Fruit fly (Drosophila melanogaster) whole organism, embryonic: ENCODE data around the gene Dhps.

Source experiments
- CG10147 ChIP-seq: fragments of 200-800 bp; sonication (Bioruptor generic); optimal IDR thresholded peaks from 2 replicates; lab custom pipeline; 2019; ENCODE audit warnings: missing biosample characterization, mild to moderate bottlenecking, missing genetic modification characterization, moderate library complexity
- CG11723 ChIP-seq: fragments of 200-800 bp; sonication (Bioruptor generic); optimal IDR thresholded peaks from 2 replicates; lab custom pipeline; 2017; ENCODE audit warnings: missing biosample characterization, mild to moderate bottlenecking, missing genetic modification characterization
- CG14014 ChIP-seq: fragments of 200-800 bp; sonication (Bioruptor generic); IDR thresholded peaks from 2 replicates; pipeline ENCODE4 v1.3.6; 2022; ENCODE audit warnings: missing biosample characterization, missing genetic modification characterization
- CG17568 ChIP-seq: fragments of 200-800 bp; sonication (Bioruptor generic); optimal IDR thresholded peaks from 2 replicates; lab custom pipeline; 2018; ENCODE audit warnings: missing biosample characterization, mild to moderate bottlenecking, missing genetic modification characterization, moderate library complexity
- CG2889 ChIP-seq: fragments of 200-800 bp; sonication (Bioruptor generic); IDR thresholded peaks from 3 replicates; pipeline ENCODE4 v1.3.6; 2022; ENCODE audit warnings: missing biosample characterization, missing genetic modification characterization
- CG30020 ChIP-seq: fragments of 200-800 bp; optimal IDR thresholded peaks from 2 replicates; lab custom pipeline; 2019; ENCODE audit warnings: missing biosample characterization, mild to moderate bottlenecking, missing genetic modification characterization, moderate library complexity
- CG31224 ChIP-seq: fragments of 200-800 bp; sonication (Bioruptor generic); IDR thresholded peaks from 2 replicates; pipeline ENCODE4 v1.3.6; 2022; ENCODE audit warnings: missing biosample characterization, missing genetic modification characterization
- CG4404 ChIP-seq: fragments of 200-800 bp; sonication (Bioruptor generic); IDR thresholded peaks from 2 replicates; pipeline ENCODE4 v1.3.6; 2022; ENCODE audit warnings: missing biosample characterization, missing genetic modification characterization
- CG6175 ChIP-seq: fragments of 200-800 bp; sonication (Bioruptor generic); IDR thresholded peaks from 3 replicates; pipeline ENCODE4 v1.3.6; 2022; ENCODE audit warnings: missing biosample characterization, missing genetic modification characterization
- CG6765 ChIP-seq: fragments of 200-800 bp; sonication (Bioruptor generic); optimal IDR thresholded peaks from 3 replicates; lab custom pipeline; 2017; ENCODE audit warnings: missing biosample characterization, mild to moderate bottlenecking, missing genetic modification characterization
- CG9817 ChIP-seq: fragments of 200-800 bp; sonication (Bioruptor generic); optimal IDR thresholded peaks from 2 replicates; lab custom pipeline; 2018; ENCODE audit warnings: missing biosample characterization, mild to moderate bottlenecking, missing genetic modification characterization, moderate library complexity
- CG9932 ChIP-seq: fragments of 200-800 bp; sonication (Bioruptor generic); IDR thresholded peaks from 2 replicates; pipeline ENCODE4 v1.3.6; 2022; ENCODE audit warnings: missing biosample characterization, missing genetic modification characterization
- Camta ChIP-seq: fragments of 200-800 bp; sonication (Bioruptor generic); optimal IDR thresholded peaks from 2 replicates; lab custom pipeline; 2016; ENCODE audit warnings: missing biosample characterization, missing genetic modification characterization
- Chrac-16 ChIP-seq: fragments of 200-800 bp; sonication (Bioruptor generic); optimal IDR thresholded peaks from 3 replicates; lab custom pipeline; 2016; ENCODE audit warnings: missing biosample characterization, missing genetic modification characterization
- D19A ChIP-seq: fragments of 200-800 bp; optimal IDR thresholded peaks from 3 replicates; lab custom pipeline; 2019; ENCODE audit warnings: missing biosample characterization, mild to moderate bottlenecking, missing genetic modification characterization, moderate library complexity
- Ets97D ChIP-seq: fragments of 200-800 bp; sonication (Bioruptor generic); optimal IDR thresholded peaks from 3 replicates; lab custom pipeline; 2016; ENCODE audit warnings: missing biosample characterization, missing genetic modification characterization
- Hey ChIP-seq: fragments of 200-800 bp; sonication (Bioruptor generic); optimal IDR thresholded peaks from 3 replicates; lab custom pipeline; 2018; ENCODE audit warnings: missing biosample characterization, mild to moderate bottlenecking, missing genetic modification characterization
- HmgD ChIP-seq: fragments of 200-800 bp; sonication (Bioruptor generic); optimal IDR thresholded peaks from 3 replicates; lab custom pipeline; 2016; ENCODE audit warnings: missing biosample characterization, missing genetic modification characterization
- Hr51 ChIP-seq, 2 experiments: fragments of 200-800 bp; sonication (Bioruptor generic); optimal IDR thresholded peaks; 2 replicates in 1 of 2; 3 replicates in 1 of 2; lab custom pipeline; 2016 to 2018; ENCODE audit warnings: missing biosample characterization in 2 of 2, missing genetic modification characterization in 2 of 2, mild to moderate bottlenecking in 1 of 2, moderate library complexity in 1 of 2
- Hsf ChIP-seq: fragments of 200-800 bp; sonication (Bioruptor generic); optimal IDR thresholded peaks from 3 replicates; lab custom pipeline; 2016; ENCODE audit warnings: missing biosample characterization, missing genetic modification characterization
- Kr ChIP-seq: fragments of 200-800 bp; sonication (Bioruptor generic); optimal IDR thresholded peaks from 2 replicates; lab custom pipeline; 2017; ENCODE audit warnings: missing biosample characterization, mild to moderate bottlenecking, missing genetic modification characterization
- Poxn ChIP-seq: fragments of 200-800 bp; sonication (Bioruptor generic); IDR thresholded peaks from 2 replicates; pipeline ENCODE4 v1.3.6; 2022; ENCODE audit warnings: missing biosample characterization, missing genetic modification characterization
- Trl ChIP-seq, 3 experiments: fragments of >200 bp in 2 of 3; fragments of 200-800 bp in 1 of 3; sonication (Bioruptor generic) in 1 of 3; optimal IDR thresholded peaks; 2 replicates in 1 of 3; 3 replicates in 2 of 3; lab custom pipeline; 2016 to 2017; ENCODE audit warnings: missing biosample characterization in 1 of 3, missing genetic modification characterization in 1 of 3
- Vsx1 ChIP-seq: fragments of 200-800 bp; sonication (Bioruptor generic); optimal IDR thresholded peaks from 2 replicates; lab custom pipeline; 2017; ENCODE audit warnings: missing biosample characterization, mild to moderate bottlenecking, missing genetic modification characterization, missing genetic modification reagents
- ab ChIP-seq: fragments of 200-800 bp; sonication (Bioruptor generic); optimal IDR thresholded peaks from 2 replicates; lab custom pipeline; 2016; ENCODE audit warnings: missing biosample characterization, missing genetic modification characterization
- abd-A ChIP-seq: fragments of 200-800 bp; sonication (Bioruptor generic); optimal IDR thresholded peaks from 3 replicates; lab custom pipeline; 2019; ENCODE audit warnings: missing biosample characterization, mild to moderate bottlenecking, missing genetic modification characterization, moderate library complexity
- amos ChIP-seq: fragments of 200-800 bp; sonication (Bioruptor generic); IDR thresholded peaks from 2 replicates; pipeline ENCODE4 v1.3.6; 2022; ENCODE audit warnings: missing biosample characterization, missing genetic modification characterization; ENCODE audit not compliant: partially characterized antibody
- bsh ChIP-seq, 2 experiments: fragments of 200-800 bp; sonication (Bioruptor generic); optimal IDR thresholded peaks; 2 replicates each; lab custom pipeline; 2017 to 2018; ENCODE audit warnings: mild to moderate bottlenecking in 2 of 2, missing biosample characterization in 2 of 2, missing genetic modification characterization in 2 of 2, moderate library complexity in 1 of 2
- cato ChIP-seq: fragments of 200-800 bp; sonication (Bioruptor generic); optimal IDR thresholded peaks from 2 replicates; lab custom pipeline; 2016; ENCODE audit warnings: missing biosample characterization, missing genetic modification characterization, borderline replicate concordance
- caup ChIP-seq: fragments of 200-800 bp; sonication (Bioruptor generic); optimal IDR thresholded peaks from 3 replicates; lab custom pipeline; 2017; ENCODE audit warnings: missing biosample characterization, mild to moderate bottlenecking, missing genetic modification characterization, moderate library complexity; ENCODE audit not compliant: severe bottlenecking
- chif ChIP-seq, 2 experiments: fragments of 200-800 bp; sonication (Bioruptor generic); optimal IDR thresholded peaks; 3 replicates each; lab custom pipeline; 2016; ENCODE audit warnings: missing biosample characterization in 2 of 2, missing genetic modification characterization in 2 of 2
- crol ChIP-seq: fragments of 200-800 bp; sonication (Bioruptor generic); IDR thresholded peaks from 2 replicates; pipeline ENCODE4 v1.3.6; 2022; ENCODE audit warnings: missing biosample characterization, missing genetic modification characterization
- cwo ChIP-seq: fragments of 200-800 bp; sonication (Bioruptor generic); optimal IDR thresholded peaks from 3 replicates; lab custom pipeline; 2017; ENCODE audit warnings: missing biosample characterization, missing genetic modification characterization, mild to moderate bottlenecking, moderate library complexity, missing genetic modification reagents
- da ChIP-seq: fragments of 200-800 bp; sonication (Bioruptor generic); optimal IDR thresholded peaks from 2 replicates; lab custom pipeline; 2016; ENCODE audit warnings: missing biosample characterization, missing genetic modification characterization
- fd102C ChIP-seq: fragments of 200-800 bp; sonication (Bioruptor generic); optimal IDR thresholded peaks from 2 replicates; lab custom pipeline; 2018; ENCODE audit warnings: missing biosample characterization, mild to moderate bottlenecking, missing genetic modification characterization, moderate library complexity
- fd64A ChIP-seq: fragments of 200-800 bp; sonication (Bioruptor generic); optimal IDR thresholded peaks from 3 replicates; lab custom pipeline; 2018; ENCODE audit warnings: missing biosample characterization, mild to moderate bottlenecking, missing genetic modification characterization
- h ChIP-seq: fragments of >200 bp; optimal IDR thresholded peaks from 2 replicates; lab custom pipeline; 2017
- jing ChIP-seq: fragments of 200-800 bp; sonication (Bioruptor generic); optimal IDR thresholded peaks from 2 replicates; lab custom pipeline; 2018; ENCODE audit warnings: missing biosample characterization, mild to moderate bottlenecking, missing genetic modification characterization
- lmd ChIP-seq: fragments of 200-800 bp; sonication (Bioruptor generic); IDR thresholded peaks from 2 replicates; pipeline ENCODE4 v1.3.6; 2022; ENCODE audit warnings: missing biosample characterization, missing genetic modification characterization
- maf-S ChIP-seq: fragments of 200-800 bp; sonication (Bioruptor generic); optimal IDR thresholded peaks from 2 replicates; lab custom pipeline; 2016; ENCODE audit warnings: missing biosample characterization, missing genetic modification characterization
- mam ChIP-seq: fragments of 200-800 bp; sonication (Bioruptor generic); optimal IDR thresholded peaks from 3 replicates; lab custom pipeline; 2016; ENCODE audit warnings: missing biosample characterization, missing genetic modification characterization
- nerfin-1 ChIP-seq: fragments of 200-800 bp; sonication (Bioruptor generic); optimal IDR thresholded peaks from 3 replicates; lab custom pipeline; 2019; ENCODE audit warnings: missing biosample characterization, mild to moderate bottlenecking, missing genetic modification characterization, moderate library complexity
- odd ChIP-seq: fragments of 200-800 bp; sonication (Bioruptor generic); optimal IDR thresholded peaks from 2 replicates; lab custom pipeline; 2017; ENCODE audit warnings: missing biosample characterization, mild to moderate bottlenecking, missing genetic modification characterization
- ro ChIP-seq: fragments of 200-800 bp; sonication (Bioruptor generic); IDR thresholded peaks from 2 replicates; pipeline ENCODE4 v1.3.6; 2022; ENCODE audit warnings: missing biosample characterization, missing genetic modification characterization
- scrt ChIP-seq: fragments of 200-800 bp; sonication (Bioruptor generic); optimal IDR thresholded peaks from 2 replicates; lab custom pipeline; 2018; ENCODE audit warnings: missing biosample characterization, mild to moderate bottlenecking, missing genetic modification characterization, moderate library complexity
- sug ChIP-seq: fragments of 200-800 bp; optimal IDR thresholded peaks from 2 replicates; lab custom pipeline; 2019; ENCODE audit warnings: missing biosample characterization, mild to moderate bottlenecking, missing genetic modification characterization, moderate library complexity
- unpg ChIP-seq: fragments of 200-800 bp; sonication (Bioruptor generic); optimal IDR thresholded peaks from 3 replicates; lab custom pipeline; 2018; ENCODE audit warnings: missing biosample characterization, mild to moderate bottlenecking, missing genetic modification characterization, moderate library complexity
- wor ChIP-seq: fragments of 200-800 bp; sonication (Bioruptor generic); IDR thresholded peaks from 2 replicates; pipeline ENCODE4 v1.3.6; 2022; ENCODE audit warnings: missing biosample characterization, missing genetic modification characterization
- yki ChIP-seq: fragments of >200 bp; optimal IDR thresholded peaks from 3 replicates; lab custom pipeline; 2018
- z ChIP-seq: fragments of 200-800 bp; sonication (Bioruptor generic); IDR thresholded peaks from 3 replicates; pipeline ENCODE4 v1.3.6; 2022; ENCODE audit warnings: missing biosample characterization, missing genetic modification characterization

Dhps gene

dm6 chr3L:8197779-8198279, at the start of gene Dhps, which contains the start of gene UbcE2M (continued):
- TF ChIP-seq maf-S (GFP tag; lab: Kevin White, UChicago) (peak; percentile 45), nerfin-1 (tag; lab: Kevin White, UChicago) (no peak), da (GFP tag; lab: Kevin White, UChicago) (no peak), CG14014 (GFP tag; lab: Robert Waterston, UW) (peak; percentile 48; the same call in 1 of the 2 replicates), CG31224 (GFP tag; lab: Robert Waterston, UW) (peak; percentile 56; the same call in 1 of the 2 replicates), CG4404 (peak; percentile 62), fd64A (GFP tag; lab: Kevin White, UChicago) (no peak), amos (GFP tag; lab: Robert Waterston, UW) (peak; percentile 84), h (lab: Kevin White, UChicago) (no peak), wor (peak; percentile 27; the same call in 1 of the 2 replicates), crol (GFP tag; lab: Robert Waterston, UW) (no peak), Camta (GFP tag; lab: Kevin White, UChicago) (no peak), ab (GFP tag; lab: Kevin White, UChicago) (no peak), CG2889 (GFP tag; lab: Robert Waterston, UW) (no peak), jing (GFP tag; lab: Kevin White, UChicago) (no peak), CG17568 (GFP tag; lab: Kevin White, UChicago) (no peak), CG9817 (peak; percentile 89), fd102C (GFP tag; lab: Kevin White, UChicago) (no peak), yki (lab: Kevin White, UChicago) (no peak), HmgD (GFP tag; lab: Kevin White, UChicago) (peak; percentile 32), z (GFP tag; lab: Robert Waterston, UW) (no peak), CG6175 (GFP tag; lab: Robert Waterston, UW) (peak; percentile 75; the same call in 1 of the 3 replicates), Kr (GFP tag; lab: Kevin White, UChicago) (no peak), CG9932 (GFP tag; lab: Robert Waterston, UW) (peak; percentile 90), cwo (GFP tag; lab: Kevin White, UChicago) (peak; percentile 57), sug (peak; percentile 86), Chrac-16 (GFP tag; lab: Kevin White, UChicago) (peak; percentile 67), Ets97D (GFP tag; lab: Kevin White, UChicago) (peak; percentile 36), lmd (GFP tag; lab: Robert Waterston, UW) (peak; percentile 61), caup (peak; percentile 36), CG11723 (GFP tag; lab: Kevin White, UChicago) (no peak), CG30020 (tag; lab: Kevin White, UChicago) (peak; percentile 78), mam (GFP tag; lab: Kevin White, UChicago) (peak; percentile 73), chif (GFP tag; optimal IDR thresholded peaks at IDR 0.05; lab: Kevin White, UChicago) (peak in 1 of 2 experiments; percentile 29), abd-A (tag; lab: Kevin White, UChicago) (no peak), Trl (optimal IDR thresholded peaks at IDR 0.05; lab: Kevin White, UChicago) (no peak), Trl (GFP tag; optimal IDR thresholded peaks at IDR 0.05; lab: Kevin White, UChicago) (peak; percentile 31), scrt (peak; percentile 79), Hsf (peak; percentile 49), ro (no peak), Hey (tag; lab: Kevin White, UChicago) (no peak), unpg (GFP tag; lab: Kevin White, UChicago) (peak; percentile 66), bsh (GFP tag; optimal IDR thresholded peaks at IDR 0.05; lab: Kevin White, UChicago) (peak in 1 of 2 experiments; percentile 62), CG6765 (GFP tag; lab: Kevin White, UChicago) (peak; percentile 59), odd (GFP tag; lab: Kevin White, UChicago) (no peak), Poxn (GFP tag; lab: Robert Waterston, UW) (peak; percentile 42; the same call in 1 of the 2 replicates), cato (peak; percentile 37), D19A (tag; lab: Kevin White, UChicago) (no peak), Hr51 (GFP tag; optimal IDR thresholded peaks at IDR 0.05; lab: Kevin White, UChicago) (peak in 1 of 2 experiments; percentile 62), CG10147 (GFP tag; lab: Kevin White, UChicago) (peak; percentile 79), Vsx1 (no peak)
